Worm (Caenorhabditis elegans): ENCODE data around the gene F42C5.4.
"Not testable (repeated sequence)": the region's sequence is repeated elsewhere in the genome, so short reads cannot be mapped to it uniquely, and the experiment has no call there.

DNA sequence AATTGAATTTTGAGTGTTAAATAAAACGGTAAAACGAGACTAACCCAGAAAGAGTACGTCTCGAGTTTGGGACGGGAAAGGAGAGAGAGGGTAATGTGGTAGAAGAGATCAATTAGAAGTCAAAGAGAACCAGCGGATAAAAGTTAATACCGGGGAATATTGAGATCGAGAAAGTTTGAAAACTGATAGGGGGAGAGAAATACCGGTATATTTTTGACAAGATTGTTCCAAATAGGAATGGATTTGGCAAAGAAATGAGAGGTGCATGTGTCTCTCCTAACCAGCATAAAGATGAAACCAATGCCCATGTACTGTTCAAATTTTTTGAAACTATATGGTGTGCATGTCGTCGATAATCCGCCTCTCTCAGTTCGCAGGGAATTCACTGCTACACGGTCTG, 37.2 kb downstream of the F42C5.4 start, which contains the start of gene C06E4.5:
- TF ChIP-seq klf-2 (GFP tag; conservative IDR thresholded peaks at IDR 0.05); T22C8.4 (GFP tag; IDR thresholded peaks at IDR 0.05); ref-1 (GFP tag; conservative IDR thresholded peaks at IDR 0.05); ztf-29 (GFP tag; IDR thresholded peaks at IDR 0.05); flt-1 (GFP tag; IDR thresholded peaks at IDR 0.05); med-1 (GFP tag; optimal IDR thresholded peaks at IDR 0.05; ENCODE audit: insufficient read depth); ztf-23 (GFP tag; IDR thresholded peaks at IDR 0.05): not testable (repeated sequence)

Measured in whole organism, midembryonic.